Worm (Caenorhabditis elegans) whole organism, late embryonic: ENCODE measurements around the gene tbx-33.

Experiments used
- F13H6.1 ChIP-seq: sonication (generic microtip); optimal IDR thresholded peaks from 2 replicates; lab custom pipeline; 2016; ENCODE audit warnings: missing genetic modification characterization, missing compliant biosample characterization
- K09A11.1 ChIP-seq: sonication (generic microtip); optimal IDR thresholded peaks from 2 replicates; lab custom pipeline; 2017; ENCODE audit warnings: antibody characterized with exemption, mild to moderate bottlenecking, missing genetic modification characterization, missing compliant biosample characterization; ENCODE audit not compliant: insufficient read depth
- ahr-1 ChIP-seq: sonication (generic microtip); optimal IDR thresholded peaks from 2 replicates; lab custom pipeline; 2016; ENCODE audit warnings: missing genetic modification characterization, missing compliant biosample characterization
- ama-1 ChIP-seq: fragments of 150-350 bp; optimal IDR thresholded peaks from 2 replicates; lab custom pipeline; 2014
- ceh-18 ChIP-seq: sonication (generic microtip); optimal IDR thresholded peaks from 2 replicates; lab custom pipeline; 2016; ENCODE audit warnings: missing genetic modification characterization, missing compliant biosample characterization
- ceh-19 ChIP-seq: fragments of 200-800 bp; sonication (Bioruptor generic); optimal IDR thresholded peaks from 2 replicates; lab custom pipeline; 2018; ENCODE audit warnings: mild to moderate bottlenecking, missing genetic modification characterization, missing compliant biosample characterization
- ceh-2 ChIP-seq: sonication (generic microtip); optimal IDR thresholded peaks from 2 replicates; lab custom pipeline; 2016; ENCODE audit warnings: missing genotype, missing genetic modification characterization, missing compliant biosample characterization
- ceh-22 ChIP-seq: sonication (generic microtip); optimal IDR thresholded peaks from 2 replicates; lab custom pipeline; 2017; ENCODE audit warnings: missing biosample characterization, missing genetic modification characterization
- ceh-30 ChIP-seq: fragments of 150-350 bp; optimal IDR thresholded peaks from 2 replicates; lab custom pipeline; 2014; ENCODE audit warnings: missing biosample characterization, missing genetic modification characterization
- ceh-45 ChIP-seq: fragments of 200-800 bp; sonication (Bioruptor generic); IDR thresholded peaks from 2 replicates; pipeline ENCODE4 v1.3.6; 2022; ENCODE audit warnings: missing genetic modification reagents, missing genetic modification characterization, missing compliant biosample characterization
- ceh-48 ChIP-seq: sonication (generic microtip); optimal IDR thresholded peaks from 2 replicates; lab custom pipeline; 2016; ENCODE audit warnings: missing genetic modification characterization, inconsistent platforms, missing compliant biosample characterization
- ceh-6 ChIP-seq: fragments of 200-800 bp; sonication (Bioruptor generic); optimal IDR thresholded peaks from 2 replicates; lab custom pipeline; 2018; ENCODE audit warnings: mild to moderate bottlenecking, missing genetic modification characterization, missing compliant biosample characterization
- ceh-9 ChIP-seq: sonication (generic microtip); optimal IDR thresholded peaks from 2 replicates; lab custom pipeline; 2016; ENCODE audit warnings: mild to moderate bottlenecking, missing genetic modification characterization, inconsistent platforms, missing compliant biosample characterization
- dve-1 ChIP-seq: sonication (generic microtip); optimal IDR thresholded peaks from 2 replicates; lab custom pipeline; 2017; ENCODE audit warnings: antibody characterized with exemption, mild to moderate bottlenecking, missing genetic modification characterization, missing compliant biosample characterization
- elt-2 ChIP-seq: sonication (generic microtip); optimal IDR thresholded peaks from 2 replicates; lab custom pipeline; 2016; ENCODE audit warnings: missing genetic modification reagents, missing genetic modification characterization, missing compliant biosample characterization
- elt-4 ChIP-seq: sonication (generic microtip); optimal IDR thresholded peaks from 2 replicates; lab custom pipeline; 2016; ENCODE audit warnings: missing genetic modification characterization, missing compliant biosample characterization
- fax-1 ChIP-seq: sonication (generic microtip); optimal IDR thresholded peaks from 2 replicates; lab custom pipeline; 2016; ENCODE audit warnings: missing genotype, missing genetic modification characterization, missing compliant biosample characterization
- fkh-6 ChIP-seq: sonication (generic microtip); optimal IDR thresholded peaks from 2 replicates; lab custom pipeline; 2016; ENCODE audit warnings: missing genetic modification characterization, missing compliant biosample characterization
- hlh-30 ChIP-seq: sonication (generic microtip); optimal IDR thresholded peaks from 2 replicates; lab custom pipeline; 2017; ENCODE audit warnings: antibody characterized with exemption, missing genetic modification characterization, missing compliant biosample characterization; ENCODE audit not compliant: insufficient read depth
- lim-6 ChIP-seq: sonication (generic microtip); optimal IDR thresholded peaks from 2 replicates; lab custom pipeline; 2016; ENCODE audit warnings: missing genetic modification characterization, missing compliant biosample characterization
- lin-11 ChIP-seq: fragments of 200-800 bp; sonication (Bioruptor generic); optimal IDR thresholded peaks from 2 replicates; lab custom pipeline; 2018; ENCODE audit warnings: mild to moderate bottlenecking, missing genetic modification characterization, missing compliant biosample characterization
- madf-2 ChIP-seq: sonication (generic microtip); optimal IDR thresholded peaks from 2 replicates; lab custom pipeline; 2017; ENCODE audit warnings: missing genetic modification characterization, missing compliant biosample characterization
- mec-3 ChIP-seq: sonication (generic microtip); optimal IDR thresholded peaks from 2 replicates; lab custom pipeline; 2016; ENCODE audit warnings: borderline replicate concordance, missing genetic modification characterization, missing compliant biosample characterization
- nfya-1 ChIP-seq: sonication (generic microtip); optimal IDR thresholded peaks from 2 replicates; lab custom pipeline; 2017; ENCODE audit warnings: missing genetic modification characterization, mild to moderate bottlenecking, missing compliant biosample characterization, antibody characterized with exemption, moderate library complexity
- odd-2 ChIP-seq: sonication (generic microtip); optimal IDR thresholded peaks from 2 replicates; lab custom pipeline; 2017; ENCODE audit warnings: antibody characterized with exemption, mild to moderate bottlenecking, missing genetic modification characterization, missing compliant biosample characterization
- pag-3 ChIP-seq: sonication (generic microtip); optimal IDR thresholded peaks from 2 replicates; lab custom pipeline; 2016; ENCODE audit warnings: missing compliant biosample characterization, missing genetic modification characterization, borderline replicate concordance
- pha-4 ChIP-seq: fragments of 150-350 bp; optimal IDR thresholded peaks from 2 replicates; lab custom pipeline; 2018; ENCODE audit warnings: missing biosample characterization, missing genetic modification reagents, missing genetic modification characterization
- pros-1 ChIP-seq: fragments of 150-350 bp; optimal IDR thresholded peaks from 2 replicates; lab custom pipeline; 2014; ENCODE audit warnings: missing biosample characterization, missing genetic modification reagents, missing genetic modification characterization
- sdc-2 ChIP-seq: sonication (generic microtip); optimal IDR thresholded peaks from 2 replicates; lab custom pipeline; 2016; ENCODE audit warnings: missing genotype, missing genetic modification characterization, missing compliant biosample characterization
- syd-9 ChIP-seq: sonication (generic microtip); optimal IDR thresholded peaks from 2 replicates; lab custom pipeline; 2016; ENCODE audit warnings: mild to moderate bottlenecking, missing genetic modification characterization, moderate library complexity, missing compliant biosample characterization
- tbx-2 ChIP-seq: sonication (generic microtip); optimal IDR thresholded peaks from 2 replicates; lab custom pipeline; 2016; ENCODE audit warnings: missing genetic modification characterization, missing compliant biosample characterization
- unc-42 ChIP-seq: sonication (generic microtip); optimal IDR thresholded peaks from 2 replicates; lab custom pipeline; 2016; ENCODE audit warnings: missing genotype, missing genetic modification characterization, missing compliant biosample characterization
- unc-55 ChIP-seq: sonication (generic microtip); optimal IDR thresholded peaks from 2 replicates; lab custom pipeline; 2017; ENCODE audit warnings: missing biosample characterization, missing genetic modification reagents, missing genetic modification characterization

tbx-33 gene

DNA sequence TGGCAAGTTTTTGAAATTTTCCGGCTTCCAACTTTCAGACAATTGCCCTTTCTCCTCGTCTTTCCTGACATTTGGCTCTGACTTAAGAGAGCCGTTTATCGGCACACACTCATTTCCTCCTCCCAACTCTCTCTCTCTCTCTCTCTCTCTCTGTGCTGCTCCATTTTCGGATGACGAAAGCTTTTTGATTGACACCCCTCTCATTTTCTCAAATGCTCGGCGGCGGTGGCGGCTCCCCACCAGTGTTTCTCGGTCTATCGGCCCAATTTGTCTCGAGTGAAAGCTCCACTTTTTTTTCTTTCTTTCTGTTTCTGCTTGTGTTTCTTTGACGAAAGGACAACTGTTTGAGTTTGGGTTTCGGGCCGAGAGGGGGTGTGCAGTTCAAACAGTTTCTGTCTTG is 23.2 kb upstream of the tbx-33 start:
- TF ChIP-seq unc-55 (peak; percentile 58), ceh-18 (tag; lab: Kevin White, UChicago) (no peak)

DNA sequence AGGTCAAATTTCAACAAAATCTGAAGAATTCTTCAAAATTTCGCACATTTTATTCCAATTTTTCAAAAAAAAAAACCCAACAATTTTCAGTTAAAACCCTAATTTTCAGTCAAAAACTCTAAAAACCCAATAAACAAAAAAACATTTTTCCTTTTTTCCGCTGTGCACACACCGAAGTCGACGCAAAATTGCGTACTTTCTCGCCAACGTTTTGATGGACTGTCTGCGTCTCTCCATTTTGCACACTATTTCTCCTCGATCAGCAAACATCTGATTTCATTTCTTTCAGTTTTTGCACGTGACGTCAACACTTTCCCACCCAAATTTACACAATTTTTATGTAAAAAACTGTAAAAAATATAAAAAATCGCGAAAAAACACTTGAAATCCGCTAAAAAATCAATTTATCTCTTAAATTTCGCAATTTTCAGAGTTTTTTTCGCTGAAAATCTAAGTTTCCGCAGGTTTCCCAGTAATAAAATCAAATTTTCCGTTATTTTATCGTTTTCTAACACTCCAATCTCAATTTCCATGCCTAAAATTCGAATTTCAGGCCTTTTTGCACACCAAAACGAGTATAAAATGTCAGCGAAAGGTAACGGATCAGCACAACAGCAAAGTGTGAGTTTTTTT is 20.7 kb upstream of the tbx-33 start, which contains the start of gene crh-1:
Gene crh-1, plus strand, starts transcription at position 583 of the 633 bp plus-strand sequence.
- TF ChIP-seq mec-3 (tag; lab: Kevin White, UChicago) (no peak), ceh-45 (GFP tag; lab: Robert Waterston, UW) (no peak), fax-1 (tag; lab: Kevin White, UChicago) (no peak), elt-4 (tag; lab: Kevin White, UChicago) (no peak), ceh-6 (GFP tag; lab: Kevin White, UChicago) (no peak), ceh-2 (no peak), lim-6 (tag; lab: Kevin White, UChicago) (no peak), K09A11.1 (tag; lab: Kevin White, UChicago) (no peak), fkh-6 (no peak), nfya-1 (tag; lab: Kevin White, UChicago) (peak; percentile 47), dve-1 (tag; lab: Kevin White, UChicago) (no peak), ceh-48 (tag; lab: Kevin White, UChicago) (no peak), ceh-9 (tag; lab: Kevin White, UChicago) (no peak), ahr-1 (tag; lab: Kevin White, UChicago) (no peak), ceh-30 (tag; lab: Kevin White, UChicago) (no peak), ama-1 (lab: Kevin White, UChicago) (no peak), F13H6.1 (tag; lab: Kevin White, UChicago) (no peak), unc-55 (peak; percentile 47), pros-1 (tag; lab: Kevin White, UChicago) (no peak), ceh-19 (GFP tag; lab: Kevin White, UChicago) (no peak), unc-42 (tag; lab: Kevin White, UChicago) (no peak), tbx-2 (tag; lab: Kevin White, UChicago) (peak; percentile 23), ceh-18 (tag; lab: Kevin White, UChicago) (no peak), hlh-30 (tag; lab: Kevin White, UChicago) (peak; percentile 84)

DNA sequence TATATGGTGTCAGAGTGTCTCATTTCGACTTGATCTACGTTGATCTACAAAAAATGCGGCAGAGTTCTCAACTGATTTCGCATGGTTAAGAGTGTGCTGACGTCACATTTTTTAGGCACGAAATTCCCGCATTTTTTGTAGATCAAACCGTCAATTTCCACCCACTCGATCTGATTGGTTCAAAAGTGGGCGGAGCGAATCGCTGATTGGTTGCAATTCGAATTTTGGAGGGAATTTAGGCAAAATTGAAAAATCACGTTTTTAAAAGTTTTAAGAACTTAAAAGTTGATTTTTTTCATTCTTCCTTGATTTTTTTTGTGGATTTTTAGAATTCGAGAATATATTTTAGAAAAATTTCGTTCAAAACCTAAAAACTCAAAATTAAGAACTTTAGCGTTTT is 19.7 kb upstream of the tbx-33 start:
- TF ChIP-seq ceh-2 (no peak), fax-1 (tag; lab: Kevin White, UChicago) (no peak), syd-9 (no peak), odd-2 (tag; lab: Kevin White, UChicago) (no peak), ceh-22 (tag; lab: Kevin White, UChicago) (no peak), madf-2 (tag; lab: Kevin White, UChicago) (no peak), ceh-45 (GFP tag; lab: Robert Waterston, UW) (no peak), nfya-1 (tag; lab: Kevin White, UChicago) (peak; percentile 63)

DNA sequence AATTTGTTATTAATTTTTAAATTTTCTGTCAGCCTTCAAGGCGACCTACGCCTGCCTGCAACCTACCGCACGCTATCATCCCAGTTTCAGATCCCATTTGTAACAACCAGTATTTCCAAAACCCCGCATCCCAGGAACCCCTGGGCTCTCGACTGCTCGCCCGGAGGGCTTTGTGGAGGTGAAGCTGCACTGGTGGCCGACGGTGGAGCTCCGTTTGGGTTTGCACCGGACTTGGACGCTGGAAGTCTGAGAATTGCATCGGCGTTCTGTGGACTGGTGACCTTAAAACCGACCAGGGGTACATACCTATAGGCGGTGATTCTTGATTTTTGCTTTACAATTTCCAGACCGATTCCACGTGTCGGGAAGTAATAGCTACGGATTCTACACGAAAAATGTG is 14.8 kb upstream of the tbx-33 start:
- no peak for TF ChIP-seq pag-3 (tag; lab: Kevin White, UChicago)
- TF ChIP-seq lin-11: no peak
- no peak for TF ChIP-seq pha-4 (tag; lab: Kevin White, UChicago)
- TF ChIP-seq unc-42 (tag; lab: Kevin White, UChicago): no peak

DNA sequence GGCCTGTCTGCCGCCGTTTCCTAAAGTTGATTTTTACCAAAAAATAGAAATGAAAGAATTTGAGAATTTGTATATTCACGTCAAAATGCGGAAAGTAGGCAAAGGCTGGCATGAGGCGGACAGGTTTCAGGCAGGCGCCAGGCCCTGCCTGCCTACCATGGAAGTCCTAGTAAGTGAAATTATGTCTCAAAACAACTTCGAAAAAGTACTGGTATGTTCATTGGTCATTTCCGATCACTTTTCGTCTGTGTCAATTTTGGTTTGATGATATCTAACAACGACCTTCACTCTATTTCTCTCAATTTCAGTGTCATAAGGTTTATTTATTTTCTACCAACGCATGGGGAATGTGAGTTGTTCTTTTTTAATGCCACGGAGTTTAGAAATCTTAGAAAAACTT is 13.5 kb upstream of the tbx-33 start, which contains the start of gene faah-6:
Gene faah-6, plus strand, starts transcription at position 301 of the 400 bp plus-strand sequence.
- TF ChIP-seq ahr-1 (tag; lab: Kevin White, UChicago) (no peak), sdc-2 (no peak), nfya-1 (tag; lab: Kevin White, UChicago) (no peak), elt-2 (tag; lab: Kevin White, UChicago) (no peak)
- TF ChIP-seq, all 69 proteins: peak for 0
